Fruit fly (Drosophila melanogaster): ENCODE results near the gene Gyf.
"Not testable (repeated sequence)": the region's sequence is repeated elsewhere in the genome, so short reads cannot be mapped to it uniquely, and the experiment has no call there.

The Gyf gene

dm6 chr4:866437-867216 lies at the start of gene Gyf:
Gene Gyf (minus strand): TSS chr4:867025.
- TF ChIP-seq CG17801 (GFP tag; optimal IDR thresholded peaks at IDR 0.05; ENCODE audit: partially characterized antibody) = peak; percentile 52

dm6 chr4:912231-912630 lies 45.4 kb upstream of the Gyf start, which contains the start of gene unc-13:
Gene unc-13 (minus strand): TSS chr4:912331.
- not testable (repeated sequence) for TF ChIP-seq CG17801 (GFP tag; optimal IDR thresholded peaks at IDR 0.05; ENCODE audit: partially characterized antibody)

- TF ChIP-seq CG17801 (GFP tag; optimal IDR thresholded peaks at IDR 0.05; ENCODE audit: partially characterized antibody) = no peak
Measured at dm6 chr4:909134-909533, 42.3 kb upstream of the Gyf start.

dm6 chr4:904667-905066 lies 37.8 kb upstream of the Gyf start:
- no peak for TF ChIP-seq CG17801 (GFP tag; optimal IDR thresholded peaks at IDR 0.05; ENCODE audit: partially characterized antibody)

- TF ChIP-seq CG17801 (GFP tag; optimal IDR thresholded peaks at IDR 0.05; ENCODE audit: partially characterized antibody) = no peak
Measured at dm6 chr4:896134-896533, 29.3 kb upstream of the Gyf start.

dm6 chr4:879061-879708 lies 12.4 kb upstream of the Gyf start:
- TF ChIP-seq CG17801 (GFP tag; optimal IDR thresholded peaks at IDR 0.05; ENCODE audit: partially characterized antibody) = no peak

dm6 chr4:867937-868336 lies 1.1 kb upstream of the Gyf start:
- TF ChIP-seq CG17801 (GFP tag; optimal IDR thresholded peaks at IDR 0.05; ENCODE audit: partially characterized antibody) = no peak

dm6 chr4:855074-855473 lies 11.8 kb downstream of the Gyf start:
- no peak for TF ChIP-seq CG17801 (GFP tag; optimal IDR thresholded peaks at IDR 0.05; ENCODE audit: partially characterized antibody)

- no peak for TF ChIP-seq CG17801 (GFP tag; optimal IDR thresholded peaks at IDR 0.05; ENCODE audit: partially characterized antibody)
Measured at dm6 chr4:853355-853754, 13.5 kb downstream of the Gyf start.

dm6 chr4:852339-852738 lies 14.5 kb downstream of the Gyf start:
- no peak for TF ChIP-seq CG17801 (GFP tag; optimal IDR thresholded peaks at IDR 0.05; ENCODE audit: partially characterized antibody)

dm6 chr4:851131-851530 lies 15.7 kb downstream of the Gyf start:
- no peak for TF ChIP-seq CG17801 (GFP tag; optimal IDR thresholded peaks at IDR 0.05; ENCODE audit: partially characterized antibody)

dm6 chr4:846092-846491 lies 20.7 kb downstream of the Gyf start:
- TF ChIP-seq CG17801 (GFP tag; optimal IDR thresholded peaks at IDR 0.05; ENCODE audit: partially characterized antibody) = no peak

- no peak for TF ChIP-seq CG17801 (GFP tag; optimal IDR thresholded peaks at IDR 0.05; ENCODE audit: partially characterized antibody)
Measured at dm6 chr4:844468-844867, 22.4 kb downstream of the Gyf start, which contains the start of gene fd102C. Gene fd102C (minus strand): TSS chr4:844529.

- TF ChIP-seq CG17801 (GFP tag; optimal IDR thresholded peaks at IDR 0.05; ENCODE audit: partially characterized antibody) = no peak
Measured at dm6 chr4:835535-836138, 31.2 kb downstream of the Gyf start.

dm6 chr4:834837-835534 lies 31.8 kb downstream of the Gyf start:
- no peak for TF ChIP-seq CG17801 (GFP tag; optimal IDR thresholded peaks at IDR 0.05; ENCODE audit: partially characterized antibody)

All from ovary, adult (tissue).